Fruit fly (Drosophila melanogaster): ENCODE results near the gene Catsup.

The Catsup gene

dm6 chr2L:19002959-19003371 is 38.7 kb upstream of the Catsup start, which contains the start of gene CG31793:
Gene CG31793 (plus strand): TSS chr2L:19003367.
- TF ChIP-seq foxo (GFP tag; optimal IDR thresholded peaks at IDR 0.05): peak in 1 of 2 experiments; percentile 32
- TF ChIP-seq h (GFP tag; optimal IDR thresholded peaks at IDR 0.05): peak; percentile 63
- TF ChIP-seq sv (GFP tag; optimal IDR thresholded peaks at IDR 0.05): peak; percentile 22
- TF ChIP-seq Sp1 (GFP tag; optimal IDR thresholded peaks at IDR 0.05): peak; percentile 50
- TF ChIP-seq tai (GFP tag; optimal IDR thresholded peaks at IDR 0.05): no peak
- no peak for TF ChIP-seq usp (GFP tag; optimal IDR thresholded peaks at IDR 0.05)
- TF ChIP-seq jim (GFP tag; optimal IDR thresholded peaks at IDR 0.05): no peak
- TF ChIP-seq OdsH (GFP tag; optimal IDR thresholded peaks at IDR 0.05): peak; percentile 60
- TF ChIP-seq rgr (GFP tag; optimal IDR thresholded peaks at IDR 0.05): peak; percentile 68
- peak; percentile 57 for TF ChIP-seq HLH106 (tag; optimal IDR thresholded peaks at IDR 0.05)
- peak; percentile 41 for TF ChIP-seq psq (GFP tag; optimal IDR thresholded peaks at IDR 0.05)
- TF ChIP-seq Abd-B (GFP tag; optimal IDR thresholded peaks at IDR 0.05): no peak
- TF ChIP-seq Dif (GFP tag; optimal IDR thresholded peaks at IDR 0.05; ENCODE audit: partially characterized antibody): no peak
- TF ChIP-seq Hr83 (GFP tag; optimal IDR thresholded peaks at IDR 0.05; ENCODE audit: poor library complexity, severe bottlenecking): peak; percentile 39

- peak; percentile 94 for TF ChIP-seq rgr (GFP tag; optimal IDR thresholded peaks at IDR 0.05)
- TF ChIP-seq h (GFP tag; optimal IDR thresholded peaks at IDR 0.05): peak; percentile 90
- peak; percentile 68 for TF ChIP-seq CG32264 (GFP tag; optimal IDR thresholded peaks at IDR 0.05)
- TF ChIP-seq Myc (optimal IDR thresholded peaks at IDR 0.05): peak; percentile 97
- no peak for TF ChIP-seq Abd-B (GFP tag; optimal IDR thresholded peaks at IDR 0.05)
- TF ChIP-seq br (GFP tag; optimal IDR thresholded peaks at IDR 0.05): peak; percentile 90
- no peak for TF ChIP-seq N (GFP tag; optimal IDR thresholded peaks at IDR 0.05)
- peak; percentile 82 for TF ChIP-seq OdsH (GFP tag; optimal IDR thresholded peaks at IDR 0.05)
- TF ChIP-seq GATAd (GFP tag; optimal IDR thresholded peaks at IDR 0.05): no peak
- TF ChIP-seq jim (GFP tag; optimal IDR thresholded peaks at IDR 0.05): no peak
- TF ChIP-seq fru (GFP tag; optimal IDR thresholded peaks at IDR 0.05): peak; percentile 81
- no peak for TF ChIP-seq pan (optimal IDR thresholded peaks at IDR 0.05)
- no peak for TF ChIP-seq Vsx2 (GFP tag; optimal IDR thresholded peaks at IDR 0.05; ENCODE audit: partially characterized antibody)
- peak; percentile 56 for TF ChIP-seq psq (GFP tag; optimal IDR thresholded peaks at IDR 0.05)
- peak; percentile 51 for TF ChIP-seq woc (GFP tag; optimal IDR thresholded peaks at IDR 0.05)
- TF ChIP-seq Rel (GFP tag; optimal IDR thresholded peaks at IDR 0.05): no peak
- TF ChIP-seq Rel (tag; optimal IDR thresholded peaks at IDR 0.05): peak; percentile 78
- peak; percentile 87 for TF ChIP-seq CG9705 (GFP tag; optimal IDR thresholded peaks at IDR 0.05)
- peak; percentile 49 for TF ChIP-seq Dif (GFP tag; optimal IDR thresholded peaks at IDR 0.05; ENCODE audit: partially characterized antibody)
- peak; percentile 33 for TF ChIP-seq sage (GFP tag; optimal IDR thresholded peaks at IDR 0.05)
- TF ChIP-seq dmrt93B (GFP tag; optimal IDR thresholded peaks at IDR 0.05): peak; percentile 87
- peak; percentile 78 for TF ChIP-seq HLH106 (tag; optimal IDR thresholded peaks at IDR 0.05)
- no peak for TF ChIP-seq brk (GFP tag; optimal IDR thresholded peaks at IDR 0.05)
- peak; percentile 54 for TF ChIP-seq ey (GFP tag; optimal IDR thresholded peaks at IDR 0.05)
- TF ChIP-seq Dfd (GFP tag; optimal IDR thresholded peaks at IDR 0.05): no peak
- TF ChIP-seq dsf (GFP tag; optimal IDR thresholded peaks at IDR 0.05; ENCODE audit: borderline replicate concordance): peak; percentile 22
- no peak for TF ChIP-seq tai (GFP tag; optimal IDR thresholded peaks at IDR 0.05)
- peak; percentile 88 for TF ChIP-seq sv (GFP tag; optimal IDR thresholded peaks at IDR 0.05)
- no peak for TF ChIP-seq usp (GFP tag; optimal IDR thresholded peaks at IDR 0.05)
- peak; percentile 92 for TF ChIP-seq Sp1 (GFP tag; optimal IDR thresholded peaks at IDR 0.05)
- peak; percentile 71 for TF ChIP-seq Mio (GFP tag; optimal IDR thresholded peaks at IDR 0.05)
- TF ChIP-seq Jra (GFP tag; optimal IDR thresholded peaks at IDR 0.05): peak; percentile 71
- no peak for TF ChIP-seq lola (GFP tag; optimal IDR thresholded peaks at IDR 0.05)
- TF ChIP-seq Hr78 (GFP tag; optimal IDR thresholded peaks at IDR 0.05): no peak
- no peak for TF ChIP-seq CrebA (GFP tag; optimal IDR thresholded peaks at IDR 0.05; ENCODE audit: borderline replicate concordance)
- peak; percentile 85 for TF ChIP-seq Hr83 (GFP tag; optimal IDR thresholded peaks at IDR 0.05; ENCODE audit: poor library complexity, severe bottlenecking)
- peak; percentile 46 to 79 for TF ChIP-seq foxo (GFP tag; optimal IDR thresholded peaks at IDR 0.05)
- TF ChIP-seq Hnf4 (GFP tag; optimal IDR thresholded peaks at IDR 0.05): peak; percentile 81
- TF ChIP-seq dl (GFP tag; optimal IDR thresholded peaks at IDR 0.05; ENCODE audit: insufficient read depth in 1 of 2, partially characterized antibody in 2 of 2): no peak
These were observed 32.5 kb upstream of the Catsup start, which contains the start of gene RpL30 for dm6 chr2L:19009130-19009529. Gene RpL30 (minus strand): TSS chr2L:19009306.
